Worm (Caenorhabditis elegans): ENCODE data around the gene R08D7.4.

- TF ChIP-seq flt-1 (GFP tag; IDR thresholded peaks at IDR 0.05) (no peak), ztf-23 (GFP tag; IDR thresholded peaks at IDR 0.05) (no peak), med-1 (GFP tag; optimal IDR thresholded peaks at IDR 0.05; ENCODE audit: insufficient read depth) (no peak), tab-1 (GFP tag; IDR thresholded peaks at IDR 0.05) (no peak)
These were observed 9.2 kb downstream of the R08D7.4 start for ce11 chrIII:8980892-8981291.

Data from whole organism, midembryonic.